Worm (Caenorhabditis elegans): Measurements from ENCODE around the gene F31E8.5.
A peak's percentile ranks its signal among the peaks of the same experiment; 100 is the strongest.

F31E8.5 gene

ce11 chrII:6788672-6789298 lies 18.3 kb downstream of the F31E8.5 start, which contains the start of gene T13C2.3:
TSS of gene T13C2.3 (plus strand) at chrII:6789248.
- TF ChIP-seq nfya-2 (GFP tag; IDR thresholded peaks at IDR 0.05): no peak
- no peak for TF ChIP-seq B0035.1 (tag; optimal IDR thresholded peaks at IDR 0.05)
- no peak for TF ChIP-seq ztf-26 (tag; optimal IDR thresholded peaks at IDR 0.05)
- TF ChIP-seq hmg-1.2 (GFP tag; IDR thresholded peaks at IDR 0.05): peak; percentile 34
- no peak for TF ChIP-seq snpc-1.1 (tag; optimal IDR thresholded peaks at IDR 0.05; ENCODE audit: insufficient read depth)

ce11 chrII:6783377-6783829 lies 23.7 kb downstream of the F31E8.5 start, which contains the start of gene gldi-2:
TSS of gene gldi-2 (plus strand) at chrII:6783427.
- TF ChIP-seq T07F8.4 (tag; optimal IDR thresholded peaks at IDR 0.05) (no peak), cebp-1 (GFP tag; IDR thresholded peaks at IDR 0.05) (peak; percentile 56; the same call in 1 of the 2 replicates), cebp-1 (tag; optimal IDR thresholded peaks at IDR 0.05) (peak; percentile 86)

- no peak for TF ChIP-seq snpc-4 (GFP tag; optimal IDR thresholded peaks at IDR 0.05)
- TF ChIP-seq snpc-4 (tag; optimal IDR thresholded peaks at IDR 0.05): peak in 2 of 4 experiments; percentile 12 to 22
- TF ChIP-seq ZK185.1 (tag; optimal IDR thresholded peaks at IDR 0.05; ENCODE audit: poor library complexity, severe bottlenecking): no peak
- TF ChIP-seq ceh-100 (GFP tag; IDR thresholded peaks at IDR 0.05): no peak
- TF ChIP-seq F23B12.7 (tag; optimal IDR thresholded peaks at IDR 0.05; ENCODE audit: insufficient read depth): no peak
- peak; percentile 14 for TF ChIP-seq gei-17 (GFP tag; optimal IDR thresholded peaks at IDR 0.05)
- TF ChIP-seq aptf-3 (GFP tag; IDR thresholded peaks at IDR 0.05): no peak
- TF ChIP-seq attf-3 (GFP tag; conservative IDR thresholded peaks at IDR 0.05): peak; percentile 34; the same call in 1 of the 2 replicates
- peak; percentile 45 for TF ChIP-seq hmg-1.2 (GFP tag; IDR thresholded peaks at IDR 0.05)
- TF ChIP-seq cebp-2 (GFP tag; IDR thresholded peaks at IDR 0.05): 0 out of 2 replicates have a peak, but pooled peaks have one; percentile 15
- TF ChIP-seq nfyb-1 (GFP tag; IDR thresholded peaks at IDR 0.05): peak; percentile 82
- no peak for TF ChIP-seq egrh-3 (GFP tag; IDR thresholded peaks at IDR 0.05)
- no peak for TF ChIP-seq ztf-3 (GFP tag; optimal IDR thresholded peaks at IDR 0.05)
- TF ChIP-seq Y79H2A.3 (GFP tag; conservative IDR thresholded peaks at IDR 0.05): no peak
- TF ChIP-seq egl-18 (GFP tag; IDR thresholded peaks at IDR 0.05): no peak
- TF ChIP-seq madf-10 (tag; optimal IDR thresholded peaks at IDR 0.05): no peak
- TF ChIP-seq pbrm-1 (GFP tag; IDR thresholded peaks at IDR 0.05): 0 out of 2 replicates have a peak, but pooled peaks have one; percentile 33
- no peak for TF ChIP-seq ceh-91 (GFP tag; IDR thresholded peaks at IDR 0.05)
- TF ChIP-seq cebp-1 (GFP tag; IDR thresholded peaks at IDR 0.05): peak; percentile 98
- TF ChIP-seq cebp-1 (tag; optimal IDR thresholded peaks at IDR 0.05): peak; percentile 99
- TF ChIP-seq lsl-1 (GFP tag; optimal IDR thresholded peaks at IDR 0.05): no peak
- no peak for TF ChIP-seq attf-6 (GFP tag; IDR thresholded peaks at IDR 0.05)
- TF ChIP-seq xnd-1 (tag; optimal IDR thresholded peaks at IDR 0.05): no peak
- no peak for TF ChIP-seq nhr-179 (tag; optimal IDR thresholded peaks at IDR 0.05)
- peak; percentile 23 for TF ChIP-seq lin-40 (tag; optimal IDR thresholded peaks at IDR 0.05)
- TF ChIP-seq F22D6.2 (tag; optimal IDR thresholded peaks at IDR 0.05): no peak
- no peak for TF ChIP-seq let-607 (tag; optimal IDR thresholded peaks at IDR 0.05)
- no peak for TF ChIP-seq nfya-1 (tag; optimal IDR thresholded peaks at IDR 0.05; ENCODE audit: borderline replicate concordance, insufficient read depth)
- no peak for TF ChIP-seq nhr-90 (tag; optimal IDR thresholded peaks at IDR 0.05)
- no peak for TF ChIP-seq nhr-120 (GFP tag; IDR thresholded peaks at IDR 0.05)
- no peak for TF ChIP-seq rpc-1 (optimal IDR thresholded peaks at IDR 0.05)
- no peak for TF ChIP-seq rpc-1 (tag; optimal IDR thresholded peaks at IDR 0.05)
- TF ChIP-seq let-526 (GFP tag; IDR thresholded peaks at IDR 0.05): no peak
- no peak for TF ChIP-seq sptf-2 (GFP tag; optimal IDR thresholded peaks at IDR 0.05)
- no peak for TF ChIP-seq mes-4 (tag; optimal IDR thresholded peaks at IDR 0.05)
- TF ChIP-seq K12H6.12 (tag; optimal IDR thresholded peaks at IDR 0.05): peak; percentile 91
- TF ChIP-seq F37B4.10 (GFP tag; IDR thresholded peaks at IDR 0.05): no peak
- TF ChIP-seq aptf-2 (GFP tag; conservative IDR thresholded peaks at IDR 0.05): no peak
- TF ChIP-seq attf-5 (GFP tag; optimal IDR thresholded peaks at IDR 0.05): peak; percentile 92
These were observed 24.3 kb downstream of the F31E8.5 start for ce11 chrII:6782738-6783163.
